Worm (Caenorhabditis elegans) whole organism, L4 larva: ENCODE results near the gene C44B12.3.
A peak's percentile ranks its signal among the peaks of the same experiment; 100 is the strongest.

Experiments used
- F10B5.3 ChIP-seq: sonication (generic microtip); optimal IDR thresholded peaks from 2 replicates; lab custom pipeline; 2016; ENCODE audit warnings: mild to moderate bottlenecking, missing genetic modification characterization, missing compliant biosample characterization
- F44E2.7 ChIP-seq: fragments of 200-800 bp; sonication (Bioruptor generic); IDR thresholded peaks from 2 replicates; pipeline ENCODE4 v2.1.2; 2022; ENCODE audit warnings: missing genetic modification characterization, missing compliant biosample characterization
- T20F7.1 ChIP-seq: fragments of 200-800 bp; sonication (Bioruptor generic); optimal IDR thresholded peaks from 2 replicates; lab custom pipeline; 2018; ENCODE audit warnings: mild to moderate bottlenecking, missing genetic modification characterization, missing compliant biosample characterization
- Y5F2A.4 ChIP-seq: fragments of 200-800 bp; sonication (Bioruptor generic); optimal IDR thresholded peaks from 2 replicates; lab custom pipeline; 2018; ENCODE audit warnings: mild to moderate bottlenecking, missing genetic modification characterization, missing compliant biosample characterization
- ZK546.5 ChIP-seq, 2 experiments: sonication (generic microtip); optimal IDR thresholded peaks; 2 replicates each; lab custom pipeline; 2017; ENCODE audit warnings: missing biosample characterization in 2 of 2, missing genetic modification characterization in 2 of 2
- aha-1 ChIP-seq: fragments of 150-350 bp; peaks from one replicate; lab custom pipeline; 2014; ENCODE audit warnings: missing biosample characterization, missing genetic modification characterization
- ama-1 ChIP-seq: fragments of 150-350 bp; optimal IDR thresholded peaks from 2 replicates; lab custom pipeline; 2014; ENCODE audit warnings: inconsistent platforms, mixed read lengths
- ceh-28 ChIP-seq: fragments of 150-350 bp; optimal IDR thresholded peaks from 2 replicates; lab custom pipeline; 2014; ENCODE audit warnings: missing biosample characterization, missing genetic modification reagents, missing genetic modification characterization
- ceh-62 ChIP-seq: sonication (generic microtip); optimal IDR thresholded peaks from 2 replicates; lab custom pipeline; 2017; ENCODE audit warnings: missing biosample characterization, missing genetic modification characterization
- ceh-82 ChIP-seq: sonication (generic microtip); optimal IDR thresholded peaks from 2 replicates; lab custom pipeline; 2017; ENCODE audit warnings: missing biosample characterization, missing genetic modification characterization
- cey-2 ChIP-seq: sonication (generic microtip); optimal IDR thresholded peaks from 3 replicates; lab custom pipeline; 2017; ENCODE audit warnings: missing genetic modification characterization, mild to moderate bottlenecking, missing compliant biosample characterization, antibody characterized with exemption, borderline replicate concordance; ENCODE audit not compliant: insufficient read depth
- daf-16 ChIP-seq, 3 experiments: sonication (generic microtip); optimal IDR thresholded peaks; 2 replicates each; lab custom pipeline; 2016 to 2017; ENCODE audit warnings: missing genetic modification characterization in 3 of 3, missing genetic modification reagents in 3 of 3, mild to moderate bottlenecking in 2 of 3, missing compliant biosample characterization in 2 of 3, missing biosample characterization in 1 of 3, moderate library complexity in 1 of 3
- daf-19 ChIP-seq: fragments of 200-800 bp; sonication (Bioruptor generic); conservative IDR thresholded peaks from 2 replicates; pipeline ENCODE4 v1.3.6; 2022; ENCODE audit warnings: missing genetic modification characterization, missing compliant biosample characterization
- daf-8 ChIP-seq: fragments of 200-800 bp; sonication (Bioruptor generic); IDR thresholded peaks from 2 replicates; pipeline ENCODE4 v1.3.6; 2022; ENCODE audit warnings: missing genetic modification characterization, missing compliant biosample characterization
- duxl-1 ChIP-seq: sonication (generic microtip); optimal IDR thresholded peaks from 2 replicates; lab custom pipeline; 2016; ENCODE audit warnings: mild to moderate bottlenecking, missing genetic modification characterization, moderate library complexity, missing compliant biosample characterization; ENCODE audit not compliant: poor library complexity
- dve-1 ChIP-seq: sonication (generic microtip); optimal IDR thresholded peaks from 2 replicates; lab custom pipeline; 2017; ENCODE audit warnings: antibody characterized with exemption, mild to moderate bottlenecking, missing genetic modification characterization, missing compliant biosample characterization; ENCODE audit not compliant: insufficient read depth
- egl-27 ChIP-seq: sonication (generic microtip); optimal IDR thresholded peaks from 3 replicates; lab custom pipeline; 2017; ENCODE audit warnings: missing biosample characterization, missing genetic modification reagents, missing genetic modification characterization
- hlh-11 ChIP-seq: fragments of 200-800 bp; sonication (Bioruptor generic); optimal IDR thresholded peaks from 2 replicates; lab custom pipeline; 2018; ENCODE audit warnings: mild to moderate bottlenecking, missing genetic modification characterization, missing compliant biosample characterization
- hlh-30 ChIP-seq: sonication (generic microtip); optimal IDR thresholded peaks from 2 replicates; lab custom pipeline; 2017; ENCODE audit warnings: antibody characterized with exemption, mild to moderate bottlenecking, missing genetic modification characterization, missing compliant biosample characterization; ENCODE audit not compliant: insufficient read depth
- hmg-1.1 ChIP-seq: fragments of 200-800 bp; sonication (Bioruptor generic); IDR thresholded peaks from 2 replicates; pipeline ENCODE4 v1.3.6; 2022; ENCODE audit warnings: missing genetic modification reagents, missing genetic modification characterization, missing compliant biosample characterization
- jun-1 ChIP-seq: fragments of 150-350 bp; optimal IDR thresholded peaks from 2 replicates; lab custom pipeline; 2014; ENCODE audit warnings: missing biosample characterization, missing genetic modification reagents, missing genetic modification characterization
- lim-7 ChIP-seq: fragments of 200-800 bp; sonication (Bioruptor generic); IDR thresholded peaks from 2 replicates; pipeline ENCODE4 v1.3.6; 2022; ENCODE audit warnings: missing genetic modification characterization, missing compliant biosample characterization
- lin-29 ChIP-seq: fragments of 200-800 bp; sonication (Bioruptor generic); IDR thresholded peaks from 2 replicates; pipeline ENCODE4 v1.3.6; 2022; ENCODE audit warnings: missing genetic modification reagents, missing genetic modification characterization, missing compliant biosample characterization
- lin-39 ChIP-seq: fragments of 150-350 bp; optimal IDR thresholded peaks from 2 replicates; lab custom pipeline; 2014; ENCODE audit warnings: missing biosample characterization, missing genetic modification reagents, missing genetic modification characterization
- lsy-2 ChIP-seq, 2 experiments: fragments of 150-350 bp in 1 of 2; sonication (generic microtip) in 1 of 2; optimal IDR thresholded peaks; 2 replicates each; lab custom pipeline; 2014 to 2017; ENCODE audit warnings: missing biosample characterization in 2 of 2, missing genetic modification characterization in 2 of 2
- mdl-1 ChIP-seq, 2 experiments: fragments of 150-350 bp in 1 of 2; sonication (generic microtip) in 1 of 2; optimal IDR thresholded peaks; 2 replicates each; lab custom pipeline; 2014 to 2017; ENCODE audit warnings: missing biosample characterization in 2 of 2, missing genetic modification characterization in 2 of 2
- mdt-29 ChIP-seq: fragments of 200-800 bp; sonication (Bioruptor generic); IDR thresholded peaks from 2 replicates; pipeline ENCODE4 v1.3.6; 2022; ENCODE audit warnings: missing genetic modification reagents, missing genetic modification characterization, missing compliant biosample characterization
- mep-1 ChIP-seq: fragments of 150-350 bp; sonication (generic microtip); optimal IDR thresholded peaks from 3 replicates; lab custom pipeline; 2014; ENCODE audit warnings: missing biosample characterization, missing genetic modification characterization
- mxl-2 ChIP-seq: fragments of 200-800 bp; sonication (Bioruptor generic); conservative IDR thresholded peaks from 2 replicates; pipeline ENCODE4 v1.3.6; 2022; ENCODE audit warnings: missing genetic modification reagents, missing genetic modification characterization, missing compliant biosample characterization
- nhr-11 ChIP-seq: fragments of 150-350 bp; optimal IDR thresholded peaks from 2 replicates; lab custom pipeline; 2014; ENCODE audit warnings: missing biosample characterization, missing genetic modification characterization
- nhr-111 ChIP-seq: fragments of 200-800 bp; sonication (Bioruptor generic); optimal IDR thresholded peaks from 2 replicates; lab custom pipeline; 2018; ENCODE audit warnings: mild to moderate bottlenecking, missing genetic modification characterization, missing compliant biosample characterization
- nhr-237 ChIP-seq: sonication (generic microtip); optimal IDR thresholded peaks from 2 replicates; lab custom pipeline; 2017; ENCODE audit warnings: missing biosample characterization, missing genetic modification characterization
- nhr-41 ChIP-seq: fragments of 200-800 bp; sonication (Bioruptor generic); IDR thresholded peaks from 2 replicates; pipeline ENCODE4 v1.3.6; 2022; ENCODE audit warnings: missing genetic modification reagents, missing genetic modification characterization, missing compliant biosample characterization
- nhr-42 ChIP-seq: fragments of 200-800 bp; sonication (Bioruptor generic); IDR thresholded peaks from 2 replicates; pipeline ENCODE4 v1.3.6; 2022; ENCODE audit warnings: missing genetic modification characterization, missing compliant biosample characterization
- nhr-76 ChIP-seq: fragments of 150-350 bp; optimal IDR thresholded peaks from 2 replicates; lab custom pipeline; 2014; ENCODE audit warnings: missing biosample characterization, missing genetic modification characterization
- pha-4 ChIP-seq, 2 experiments: fragments of 150-350 bp in 1 of 2; fragments of 200-800 bp in 1 of 2; sonication (Bioruptor generic) in 1 of 2; IDR thresholded peaks in 1 of 2; optimal IDR thresholded peaks in 1 of 2; 2 replicates each; pipeline versions ENCODE4 v1.3.6 to Lab custom; 2014 to 2022; ENCODE audit warnings: missing genetic modification characterization in 2 of 2, missing genetic modification reagents in 2 of 2, missing biosample characterization in 1 of 2, missing compliant biosample characterization in 1 of 2
- sdz-12 ChIP-seq: fragments of 200-800 bp; sonication (Bioruptor generic); optimal IDR thresholded peaks from 2 replicates; lab custom pipeline; 2018; ENCODE audit warnings: mild to moderate bottlenecking, missing genetic modification characterization, missing compliant biosample characterization
- set-16 ChIP-seq: fragments of 200-800 bp; sonication (Bioruptor generic); IDR thresholded peaks from 2 replicates; pipeline ENCODE4 v1.3.6; 2022; ENCODE audit warnings: missing genetic modification reagents, missing genetic modification characterization, missing compliant biosample characterization
- snpc-1.2 ChIP-seq: fragments of 200-800 bp; sonication (Bioruptor generic); IDR thresholded peaks from 2 replicates; pipeline ENCODE4 v1.3.6; 2022; ENCODE audit warnings: missing genetic modification reagents, missing genetic modification characterization, missing compliant biosample characterization
- spr-1 ChIP-seq: sonication (generic microtip); optimal IDR thresholded peaks from 2 replicates; lab custom pipeline; 2016; ENCODE audit warnings: mild to moderate bottlenecking, missing genetic modification characterization, missing compliant biosample characterization
- tra-1 ChIP-seq: fragments of 200-800 bp; sonication (Bioruptor generic); IDR thresholded peaks from 2 replicates; pipeline ENCODE4 v1.3.6; 2022; ENCODE audit warnings: missing genetic modification reagents, missing genetic modification characterization, missing compliant biosample characterization
- zag-1 ChIP-seq: fragments of 150-350 bp; optimal IDR thresholded peaks from 2 replicates; lab custom pipeline; 2014; ENCODE audit warnings: missing biosample characterization, missing genetic modification characterization
- zip-11 ChIP-seq: fragments of 200-800 bp; sonication (Bioruptor generic); IDR thresholded peaks from 2 replicates; pipeline ENCODE4 v1.3.6; 2022; ENCODE audit warnings: missing genetic modification characterization, missing compliant biosample characterization
- ztf-11 ChIP-seq: fragments of 150-350 bp; optimal IDR thresholded peaks from 2 replicates; lab custom pipeline; 2014; ENCODE audit warnings: missing biosample characterization, missing genetic modification characterization
- ztf-7 ChIP-seq: fragments of 150-350 bp; optimal IDR thresholded peaks from 2 replicates; lab custom pipeline; 2014; ENCODE audit warnings: missing biosample characterization, missing genetic modification characterization

The C44B12.3 gene

DNA sequence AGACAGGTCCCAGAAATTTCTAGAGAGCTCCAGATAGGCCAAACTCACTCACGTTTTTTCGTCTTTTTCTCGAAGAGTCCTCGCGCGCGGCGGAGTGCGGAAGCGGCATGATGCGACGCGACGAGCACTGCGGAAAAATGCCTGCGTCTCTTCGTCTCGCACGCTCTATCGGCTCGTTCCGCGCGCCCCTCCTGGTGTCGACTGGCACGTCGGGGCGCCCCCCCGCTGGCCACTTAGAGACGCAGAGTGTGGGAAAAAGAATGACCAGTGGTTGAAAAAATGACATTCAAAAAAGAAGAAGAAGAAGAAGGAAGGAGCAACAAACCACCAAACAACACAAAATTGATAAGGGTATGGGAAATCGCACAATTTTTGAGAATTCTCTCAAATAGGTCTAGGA, 37.1 kb upstream of the C44B12.3 start, which contains the start of gene znf-782 (continued):
- TF ChIP-seq daf-8 (no peak), zag-1 (tag; lab: Kevin White, UChicago) (no peak), lin-29 (GFP tag; lab: Robert Waterston, UW) (0 out of 2 replicates have a peak, but pooled peaks have one; percentile 6), set-16 (GFP tag; lab: Robert Waterston, UW) (peak; percentile 99), nhr-11 (tag; lab: Kevin White, UChicago) (no peak), nhr-111 (GFP tag; lab: Kevin White, UChicago) (peak; percentile 41), nhr-42 (no peak), nhr-237 (no peak), lsy-2 (tag; optimal IDR thresholded peaks at IDR 0.05; lab: Kevin White, UChicago) (peak in 1 of 2 experiments; percentile 1), egl-27 (tag; lab: Kevin White, UChicago) (no peak), ceh-82 (tag; lab: Kevin White, UChicago) (no peak), hlh-30 (peak; percentile 62), duxl-1 (no peak), tra-1 (no peak), mep-1 (tag; lab: Kevin White, UChicago) (no peak), nhr-41 (0 out of 2 replicates have a peak, but pooled peaks have one; percentile 27), zip-11 (GFP tag; lab: Robert Waterston, UW) (no peak), cey-2 (tag; lab: Kevin White, UChicago) (no peak), ztf-7 (tag; lab: Kevin White, UChicago) (no peak), Y5F2A.4 (GFP tag; lab: Kevin White, UChicago) (no peak), jun-1 (tag; lab: Kevin White, UChicago) (no peak), ceh-62 (no peak), F44E2.7 (no peak), mdt-29 (GFP tag; lab: Robert Waterston, UW) (no peak)

DNA sequence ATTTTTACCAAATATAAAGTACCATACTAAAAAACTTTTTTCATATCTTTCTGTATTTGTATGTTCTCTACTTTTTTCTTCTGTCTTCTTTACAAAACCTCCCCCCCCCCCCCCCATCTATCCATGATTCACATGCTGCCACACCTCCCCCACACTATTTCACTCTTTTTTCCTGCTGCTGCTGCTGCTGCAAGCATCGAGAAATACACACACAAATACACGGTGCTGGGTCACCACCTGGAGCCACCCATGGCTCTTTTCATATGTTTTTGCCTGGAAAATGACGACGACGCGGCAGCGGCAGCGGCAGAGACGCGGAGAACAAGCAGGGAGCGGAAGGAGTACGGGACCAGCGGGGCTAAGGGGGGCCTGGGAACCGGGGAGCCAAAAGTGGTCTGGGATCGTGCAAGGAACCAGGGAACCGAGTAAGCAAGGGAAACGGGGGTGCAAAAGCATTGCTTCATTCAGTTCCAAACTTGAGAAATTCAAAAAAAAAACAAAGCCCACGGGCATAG, 35.8 kb upstream of the C44B12.3 start:
- TF ChIP-seq ama-1 (no peak), daf-16 (GFP tag; optimal IDR thresholded peaks at IDR 0.05; lab: Kevin White, UChicago) (no peak), daf-16 (tag; optimal IDR thresholded peaks at IDR 0.05; lab: Kevin White, UChicago) (peak; percentile 2), set-16 (GFP tag; lab: Robert Waterston, UW) (peak; percentile 92), dve-1 (no peak), pha-4 (GFP tag; IDR thresholded peaks at IDR 0.05; lab: Robert Waterston, UW) (peak; percentile 33; the same call in 1 of the 2 replicates), pha-4 (tag; optimal IDR thresholded peaks at IDR 0.05; lab: Kevin White, UChicago) (no peak), aha-1 (tag; lab: Kevin White, UChicago) (peak; percentile 65), hlh-30 (no peak), hlh-11 (tag; lab: Kevin White, UChicago) (peak; percentile 72)

DNA sequence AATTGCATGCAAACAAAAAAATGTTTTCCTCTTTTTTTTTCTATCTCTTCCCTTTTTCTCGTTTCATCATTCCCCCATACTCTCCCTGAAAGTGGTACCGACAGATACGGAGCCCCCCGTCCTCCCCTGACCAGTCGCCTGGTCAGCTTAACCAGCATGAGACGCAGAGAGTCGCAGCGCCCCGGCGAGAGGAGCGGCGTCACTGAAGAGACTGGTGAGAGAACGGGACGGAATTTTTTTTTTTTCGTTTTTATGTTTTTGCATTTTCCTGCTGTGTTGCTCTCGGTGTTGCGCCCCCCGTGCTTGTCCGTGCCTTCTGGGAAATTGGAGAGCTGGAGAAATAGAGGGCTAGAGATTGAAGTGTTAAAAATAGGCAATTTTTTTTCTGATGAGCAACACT, 34.2 kb upstream of the C44B12.3 start:
- no peak for TF ChIP-seq ceh-28
- peak in 1 of 2 experiments; percentile 17 for TF ChIP-seq ZK546.5 (tag; optimal IDR thresholded peaks at IDR 0.05; lab: Kevin White, UChicago)
- no peak for TF ChIP-seq daf-19 (GFP tag; lab: Robert Waterston, UW)
- no peak for TF ChIP-seq jun-1 (tag; lab: Kevin White, UChicago)
- no peak for TF ChIP-seq lin-39
- peak; percentile 97 for TF ChIP-seq dve-1
- no peak for TF ChIP-seq sdz-12 (GFP tag; lab: Kevin White, UChicago)
- no peak for TF ChIP-seq ztf-11 (tag; lab: Kevin White, UChicago)
- peak; percentile 86 to 94 for TF ChIP-seq mdl-1 (tag; optimal IDR thresholded peaks at IDR 0.05; lab: Kevin White, UChicago)
- peak; percentile 84 for TF ChIP-seq hmg-1.1 (GFP tag; lab: Robert Waterston, UW)
- TF ChIP-seq hlh-11 (tag; lab: Kevin White, UChicago): peak; percentile 99
- TF ChIP-seq nhr-237: no peak
- TF ChIP-seq mxl-2: no peak
- no peak for TF ChIP-seq ceh-62
- no peak for TF ChIP-seq T20F7.1 (GFP tag; lab: Kevin White, UChicago)
- 0 out of 2 replicates have a peak, but pooled peaks have one; percentile 46 for TF ChIP-seq snpc-1.2 (GFP tag; lab: Robert Waterston, UW)
- TF ChIP-seq spr-1: peak; percentile 61
- no peak for TF ChIP-seq lim-7
- peak; percentile 46 for TF ChIP-seq F10B5.3 (tag; lab: Kevin White, UChicago)
- TF ChIP-seq zag-1 (tag; lab: Kevin White, UChicago): peak; percentile 43
- 0 out of 2 replicates have a peak, but pooled peaks have one; percentile 15 for TF ChIP-seq lin-29 (GFP tag; lab: Robert Waterston, UW)
- TF ChIP-seq nhr-76: no peak
- no peak for TF ChIP-seq ama-1
- peak in 1 of 2 experiments; percentile 86 for TF ChIP-seq daf-16 (GFP tag; optimal IDR thresholded peaks at IDR 0.05; lab: Kevin White, UChicago)
- peak; percentile 89 for TF ChIP-seq daf-16 (tag; optimal IDR thresholded peaks at IDR 0.05; lab: Kevin White, UChicago)
- TF ChIP-seq hlh-30: peak; percentile 94
